Worm (Caenorhabditis elegans): Measurements from ENCODE around the gene T19C4.5.

T19C4.5 gene

ce11 chrV:11220415-11220814 lies 48.4 kb downstream of the T19C4.5 start:
- no peak for TF ChIP-seq pha-4 (tag; optimal IDR thresholded peaks at IDR 0.05)
- peak; percentile 24 for TF ChIP-seq elt-2 (tag; optimal IDR thresholded peaks at IDR 0.05)
- TF ChIP-seq ahr-1 (tag; optimal IDR thresholded peaks at IDR 0.05) = no peak

DNA sequence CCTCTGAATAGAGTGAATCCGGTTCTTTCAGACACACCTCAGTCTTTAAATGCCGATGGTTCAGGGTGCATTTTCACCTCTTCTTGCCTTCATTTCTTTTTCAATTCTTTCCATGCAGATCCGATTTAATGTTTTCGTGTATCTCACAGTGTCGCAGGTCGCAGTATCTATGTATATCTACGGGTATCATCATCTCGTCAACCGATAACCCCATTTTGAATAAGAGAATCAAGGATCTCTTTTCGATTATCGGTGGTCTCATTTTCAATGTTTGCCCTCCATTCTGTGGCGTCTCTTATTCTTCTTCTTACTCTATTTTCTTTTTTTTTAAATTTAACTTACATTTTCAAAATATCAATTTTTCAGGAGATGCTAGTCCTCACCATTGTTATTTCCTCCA lies 48.9 kb downstream of the T19C4.5 start, which contains the start of gene T19B10.2:
Gene T19B10.2 (plus strand): TSS at position 367 of the 400 bp plus-strand sequence.
- TF ChIP-seq ceh-14 (tag; optimal IDR thresholded peaks at IDR 0.05) = no peak
- TF ChIP-seq T23F11.4 (GFP tag; optimal IDR thresholded peaks at IDR 0.05) = no peak
- no peak for TF ChIP-seq ztf-16 (tag; optimal IDR thresholded peaks at IDR 0.05)
- no peak for TF ChIP-seq zip-5 (tag; optimal IDR thresholded peaks at IDR 0.05)
- no peak for TF ChIP-seq nfya-1 (tag; optimal IDR thresholded peaks at IDR 0.05)
- no peak for TF ChIP-seq pha-2 (tag; optimal IDR thresholded peaks at IDR 0.05)
- TF ChIP-seq hlh-30 (tag; optimal IDR thresholded peaks at IDR 0.05; ENCODE audit: insufficient read depth) = no peak
- TF ChIP-seq gmeb-2 (tag; optimal IDR thresholded peaks at IDR 0.05) = no peak
- TF ChIP-seq ceh-22 (tag; optimal IDR thresholded peaks at IDR 0.05) = no peak
- no peak for TF ChIP-seq Y22D7AL.16 (tag; optimal IDR thresholded peaks at IDR 0.05)

DNA sequence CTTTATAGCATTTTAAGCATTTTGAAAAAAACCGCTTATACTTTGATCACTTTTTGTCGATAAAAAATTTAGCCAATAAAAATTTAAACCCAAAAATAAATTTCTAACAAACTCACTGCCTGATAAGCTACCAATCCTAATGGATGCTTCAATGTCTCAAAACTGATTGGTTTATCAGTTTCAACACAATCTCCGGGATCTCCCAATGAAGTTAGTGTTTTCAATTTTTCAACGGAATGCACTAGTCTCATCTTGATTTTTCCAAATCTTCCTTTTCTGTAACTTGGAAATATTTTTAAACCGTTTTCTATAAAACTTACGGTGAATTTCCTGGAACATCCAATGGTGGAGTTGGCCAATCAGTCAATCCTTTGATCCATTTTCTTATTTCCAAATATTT lies 51.7 kb downstream of the T19C4.5 start:
- TF ChIP-seq sdc-2 (tag; optimal IDR thresholded peaks at IDR 0.05) (no peak), elt-4 (tag; optimal IDR thresholded peaks at IDR 0.05) (no peak), pax-1 (tag; optimal IDR thresholded peaks at IDR 0.05) (no peak), fax-1 (tag; optimal IDR thresholded peaks at IDR 0.05) (no peak), gmeb-2 (tag; optimal IDR thresholded peaks at IDR 0.05) (no peak), elt-2 (tag; optimal IDR thresholded peaks at IDR 0.05) (no peak), mec-3 (tag; optimal IDR thresholded peaks at IDR 0.05; ENCODE audit: borderline replicate concordance) (no peak), ceh-45 (GFP tag; IDR thresholded peaks at IDR 0.05) (no peak), pat-9 (tag; optimal IDR thresholded peaks at IDR 0.05) (no peak), fkh-6 (tag; optimal IDR thresholded peaks at IDR 0.05) (no peak), ceh-2 (tag; optimal IDR thresholded peaks at IDR 0.05) (no peak), Y22D7AL.16 (tag; optimal IDR thresholded peaks at IDR 0.05) (no peak)
